Worm (Caenorhabditis elegans) whole organism, L1 larva: Measurements from ENCODE around the gene srw-9.

Experiments
- Y116A8C.19 ChIP-seq: sonication (generic microtip); optimal IDR thresholded peaks from 2 replicates; lab custom pipeline; 2016; ENCODE audit warnings: missing compliant biosample characterization, missing genetic modification characterization, borderline replicate concordance
- lin-35 ChIP-seq, 2 experiments: fragments of 150-350 bp; optimal IDR thresholded peaks; 2 replicates each; lab custom pipeline; 2014; ENCODE audit warnings: missing biosample characterization in 2 of 2, missing genetic modification characterization in 2 of 2, missing genetic modification reagents in 2 of 2
- nhr-47 ChIP-seq: sonication (generic microtip); optimal IDR thresholded peaks from 2 replicates; lab custom pipeline; 2016; ENCODE audit warnings: mild to moderate bottlenecking, missing genetic modification characterization, moderate library complexity, missing compliant biosample characterization
- nhr-77 ChIP-seq: fragments of 150-350 bp; optimal IDR thresholded peaks from 2 replicates; lab custom pipeline; 2014; ENCODE audit warnings: missing biosample characterization, missing genetic modification characterization
- snpc-4 ChIP-seq: fragments of 150-350 bp; optimal IDR thresholded peaks from 2 replicates; lab custom pipeline; 2014; ENCODE audit warnings: missing biosample characterization, missing genetic modification characterization
- ztf-11 ChIP-seq, 2 experiments: sonication (generic microtip); optimal IDR thresholded peaks; 2 replicates each; lab custom pipeline; 2016 to 2017; ENCODE audit warnings: missing genetic modification characterization in 2 of 2, missing biosample characterization in 1 of 2, missing compliant biosample characterization in 1 of 2

- no peak for TF ChIP-seq snpc-4 (tag; lab: Kevin White, UChicago)
- TF ChIP-seq ztf-11 (tag; optimal IDR thresholded peaks at IDR 0.05; lab: Kevin White, UChicago): no peak
- no peak for TF ChIP-seq Y116A8C.19 (tag; lab: Kevin White, UChicago)
- TF ChIP-seq nhr-47 (tag; lab: Kevin White, UChicago): no peak
- no peak for TF ChIP-seq nhr-77 (tag; lab: Kevin White, UChicago)
- no peak for TF ChIP-seq lin-35 (GFP tag; optimal IDR thresholded peaks at IDR 0.05; lab: Kevin White, UChicago)
These were observed 14.0 kb upstream of the srw-9 start for ce11 chrIII:12743515-12743914.
